Worm (Caenorhabditis elegans) whole organism, midembryonic: Measurements from ENCODE around the gene lido-12.

ENCODE experiments used
- flt-1 ChIP-seq: fragments of 200-800 bp; sonication (Bioruptor generic); IDR thresholded peaks from 2 replicates; pipeline ENCODE4 v1.3.6; 2022; ENCODE audit warnings: missing genetic modification characterization, missing compliant biosample characterization
- klf-2 ChIP-seq: fragments of 200-800 bp; sonication (Bioruptor generic); conservative IDR thresholded peaks from 2 replicates; pipeline ENCODE4 v1.3.6; 2022; ENCODE audit warnings: missing genetic modification reagents, missing genetic modification characterization, missing compliant biosample characterization
- ref-1 ChIP-seq: fragments of 200-800 bp; sonication (Bioruptor generic); conservative IDR thresholded peaks from 2 replicates; pipeline ENCODE4 v1.3.6; 2022; ENCODE audit warnings: missing genetic modification reagents, missing genetic modification characterization, missing compliant biosample characterization
- ztf-29 ChIP-seq: fragments of 200-800 bp; sonication (Bioruptor generic); IDR thresholded peaks from 2 replicates; pipeline ENCODE4 v1.3.6; 2022; ENCODE audit warnings: missing genetic modification reagents, missing genetic modification characterization, missing compliant biosample characterization

DNA sequence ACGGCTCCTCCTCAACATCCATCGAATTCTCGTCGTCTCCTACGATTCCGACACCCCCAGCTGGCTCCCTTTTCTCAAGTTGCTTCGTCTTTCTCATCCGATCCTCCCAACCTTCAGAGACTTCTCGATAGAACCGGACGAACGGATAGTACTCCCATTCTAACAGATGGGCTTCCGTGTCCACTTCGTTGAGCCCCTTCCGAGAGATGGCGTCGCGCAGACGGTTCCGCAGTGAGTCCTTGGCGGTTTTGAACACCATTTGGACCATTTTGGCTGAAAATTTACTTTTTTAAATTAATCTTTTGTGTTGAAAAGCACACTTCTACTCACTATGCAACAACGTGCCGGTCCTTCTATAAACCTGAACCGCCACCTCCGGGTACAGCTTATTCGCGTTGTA is 48.1 kb downstream of the lido-12 start:
- no peak for TF ChIP-seq ref-1 (GFP tag; lab: Robert Waterston, UW)
- TF ChIP-seq ztf-29 (GFP tag; lab: Robert Waterston, UW): no peak
- TF ChIP-seq klf-2 (GFP tag; lab: Robert Waterston, UW): no peak
- TF ChIP-seq flt-1 (GFP tag; lab: Robert Waterston, UW): no peak
